Fruit fly (Drosophila melanogaster) whole organism, embryonic: ENCODE results near the gene Gr64d.
A peak's percentile ranks its signal among the peaks of the same experiment; 100 is the strongest.

Source experiments
- Ada2b ChIP-seq: fragments of 200-800 bp; sonication (Bioruptor generic); IDR thresholded peaks from 2 replicates; pipeline ENCODE4 v1.3.6; 2022; ENCODE audit warnings: missing biosample characterization, missing genetic modification characterization
- CG10209 ChIP-seq: fragments of 200-800 bp; sonication (Bioruptor generic); optimal IDR thresholded peaks from 3 replicates; lab custom pipeline; 2017; ENCODE audit warnings: missing biosample characterization, mild to moderate bottlenecking, missing genetic modification characterization, missing genetic modification reagents
- CG10979 ChIP-seq: fragments of 200-800 bp; sonication (Bioruptor generic); optimal IDR thresholded peaks from 2 replicates; lab custom pipeline; 2018; ENCODE audit warnings: missing biosample characterization, mild to moderate bottlenecking, missing genetic modification characterization, moderate library complexity
- CG12391 ChIP-seq: fragments of 200-800 bp; sonication (Bioruptor generic); optimal IDR thresholded peaks from 3 replicates; lab custom pipeline; 2018; ENCODE audit warnings: missing biosample characterization, mild to moderate bottlenecking, missing genetic modification characterization, moderate library complexity
- CG12659 ChIP-seq: fragments of 200-800 bp; sonication (Bioruptor generic); optimal IDR thresholded peaks from 3 replicates; lab custom pipeline; 2017; ENCODE audit warnings: mild to moderate bottlenecking, missing biosample characterization, missing genetic modification reagents, missing genetic modification characterization
- CG13123 ChIP-seq: fragments of 200-800 bp; sonication (Bioruptor generic); optimal IDR thresholded peaks from 2 replicates; lab custom pipeline; 2016; ENCODE audit warnings: missing biosample characterization, missing genetic modification characterization
- CG13424 ChIP-seq: fragments of 200-800 bp; sonication (Bioruptor generic); optimal IDR thresholded peaks from 2 replicates; lab custom pipeline; 2019; ENCODE audit warnings: missing biosample characterization, mild to moderate bottlenecking, missing genetic modification characterization, moderate library complexity
- CG13894 ChIP-seq: fragments of 200-800 bp; sonication (Bioruptor generic); optimal IDR thresholded peaks from 3 replicates; lab custom pipeline; 2018; ENCODE audit warnings: missing biosample characterization, mild to moderate bottlenecking, missing genetic modification characterization, moderate library complexity
- CG16779 ChIP-seq: fragments of 200-800 bp; sonication (Bioruptor generic); IDR thresholded peaks from 2 replicates; pipeline ENCODE4 v1.3.6; 2022; ENCODE audit warnings: missing biosample characterization, missing genetic modification characterization
- CG17361 ChIP-seq: fragments of 200-800 bp; sonication (Bioruptor generic); IDR thresholded peaks from 3 replicates; pipeline ENCODE4 v1.3.6; 2022; ENCODE audit warnings: missing biosample characterization, missing genetic modification characterization
- CG18476 ChIP-seq: fragments of 200-800 bp; sonication (Bioruptor generic); optimal IDR thresholded peaks from 2 replicates; lab custom pipeline; 2016; ENCODE audit warnings: missing biosample characterization, mild to moderate bottlenecking, missing genetic modification characterization
- CG18619 ChIP-seq: fragments of 200-800 bp; sonication (Bioruptor generic); optimal IDR thresholded peaks from 3 replicates; lab custom pipeline; 2017; ENCODE audit warnings: missing biosample characterization, mild to moderate bottlenecking, missing genetic modification characterization
- CG2120 ChIP-seq: fragments of 200-800 bp; sonication (Bioruptor generic); optimal IDR thresholded peaks from 3 replicates; lab custom pipeline; 2016; ENCODE audit warnings: missing biosample characterization, missing genetic modification characterization
- CG2678 ChIP-seq: fragments of 200-800 bp; sonication (Bioruptor generic); optimal IDR thresholded peaks from 3 replicates; lab custom pipeline; 2019; ENCODE audit warnings: missing biosample characterization, mild to moderate bottlenecking, missing genetic modification characterization, moderate library complexity
- CG31441 ChIP-seq: fragments of 200-800 bp; sonication (Bioruptor generic); IDR thresholded peaks from 2 replicates; pipeline ENCODE4 v1.3.6; 2022; ENCODE audit warnings: missing biosample characterization, missing genetic modification characterization
- CG7372 ChIP-seq: fragments of 200-800 bp; sonication (Bioruptor generic); IDR thresholded peaks from 2 replicates; pipeline ENCODE4 v1.3.6; 2022; ENCODE audit warnings: missing biosample characterization, missing genetic modification characterization
- CG7556 ChIP-seq: fragments of 200-800 bp; sonication (Bioruptor generic); optimal IDR thresholded peaks from 2 replicates; lab custom pipeline; 2017; ENCODE audit warnings: missing biosample characterization, mild to moderate bottlenecking, missing genetic modification characterization
- CG7786 ChIP-seq: fragments of 200-800 bp; sonication (Bioruptor generic); optimal IDR thresholded peaks from 2 replicates; lab custom pipeline; 2016; ENCODE audit warnings: missing biosample characterization, missing genetic modification characterization
- CG9727 ChIP-seq: fragments of 200-800 bp; sonication (Bioruptor generic); optimal IDR thresholded peaks from 3 replicates; lab custom pipeline; 2017; ENCODE audit warnings: missing biosample characterization, mild to moderate bottlenecking, missing genetic modification characterization
- CoRest ChIP-seq: fragments of 200-800 bp; sonication (Bioruptor generic); optimal IDR thresholded peaks from 3 replicates; lab custom pipeline; 2018; ENCODE audit warnings: missing biosample characterization, mild to moderate bottlenecking, missing genetic modification characterization, moderate library complexity
- Ets65A ChIP-seq: fragments of 200-800 bp; sonication (Bioruptor generic); peaks from one replicate; lab custom pipeline; 2016; ENCODE audit warnings: missing biosample characterization, missing genetic modification characterization
- Gug ChIP-seq: fragments of 200-800 bp; sonication (Bioruptor generic); IDR thresholded peaks from 4 replicates; pipeline ENCODE4 v1.3.6; 2022; ENCODE audit warnings: missing biosample characterization, missing genetic modification characterization
- HmgZ ChIP-seq: fragments of 200-800 bp; sonication (Bioruptor generic); optimal IDR thresholded peaks from 2 replicates; lab custom pipeline; 2018; ENCODE audit warnings: missing biosample characterization, mild to moderate bottlenecking, missing genetic modification characterization
- Hmr ChIP-seq: fragments of 200-800 bp; sonication (Bioruptor generic); optimal IDR thresholded peaks from 3 replicates; lab custom pipeline; 2017; ENCODE audit warnings: mild to moderate bottlenecking, missing biosample characterization, missing genetic modification reagents, missing genetic modification characterization
- Mad ChIP-seq: fragments of 200-800 bp; sonication (Bioruptor generic); optimal IDR thresholded peaks from 2 replicates; lab custom pipeline; 2016; ENCODE audit warnings: missing biosample characterization, missing genetic modification characterization
- Med ChIP-seq: fragments of 200-800 bp; sonication (Bioruptor generic); peaks from one replicate; lab custom pipeline; 2016; ENCODE audit warnings: missing biosample characterization, missing genetic modification characterization, mild to moderate bottlenecking, inconsistent platforms, moderate library complexity
- Meics ChIP-seq: fragments of 200-800 bp; sonication (Bioruptor generic); optimal IDR thresholded peaks from 2 replicates; lab custom pipeline; 2017; ENCODE audit warnings: missing biosample characterization, mild to moderate bottlenecking, missing genetic modification characterization
- Oli ChIP-seq: fragments of 200-800 bp; sonication (Bioruptor generic); optimal IDR thresholded peaks from 2 replicates; lab custom pipeline; 2018; ENCODE audit warnings: missing biosample characterization, mild to moderate bottlenecking, missing genetic modification characterization, moderate library complexity
- Ptx1 ChIP-seq: fragments of 200-800 bp; sonication (Bioruptor generic); IDR thresholded peaks from 2 replicates; pipeline ENCODE4 v1.3.6; 2022; ENCODE audit warnings: missing biosample characterization, missing genetic modification characterization
- Sox100B ChIP-seq: fragments of 200-800 bp; sonication (Bioruptor generic); optimal IDR thresholded peaks from 3 replicates; lab custom pipeline; 2018; ENCODE audit warnings: missing biosample characterization, mild to moderate bottlenecking, missing genetic modification characterization
- Sox102F ChIP-seq: fragments of 200-800 bp; sonication (Bioruptor generic); optimal IDR thresholded peaks from 2 replicates; lab custom pipeline; 2018; ENCODE audit warnings: missing biosample characterization, mild to moderate bottlenecking, missing genetic modification characterization, moderate library complexity
- Xbp1 ChIP-seq: fragments of 200-800 bp; sonication (Bioruptor generic); optimal IDR thresholded peaks from 3 replicates; lab custom pipeline; 2016; ENCODE audit warnings: missing biosample characterization, mild to moderate bottlenecking, missing genetic modification characterization
- Xrp1 ChIP-seq: fragments of 200-800 bp; sonication (Bioruptor generic); IDR thresholded peaks from 2 replicates; pipeline ENCODE4 v1.3.6; 2022; ENCODE audit warnings: missing biosample characterization, missing genetic modification characterization
- az2 ChIP-seq: fragments of 200-800 bp; sonication (Bioruptor generic); optimal IDR thresholded peaks from 3 replicates; lab custom pipeline; 2016; ENCODE audit warnings: missing biosample characterization, missing genetic modification characterization
- bsh ChIP-seq, 2 experiments: fragments of 200-800 bp; sonication (Bioruptor generic); optimal IDR thresholded peaks; 2 replicates each; lab custom pipeline; 2017 to 2018; ENCODE audit warnings: mild to moderate bottlenecking in 2 of 2, missing biosample characterization in 2 of 2, missing genetic modification characterization in 2 of 2, moderate library complexity in 1 of 2
- cato ChIP-seq: fragments of 200-800 bp; sonication (Bioruptor generic); optimal IDR thresholded peaks from 2 replicates; lab custom pipeline; 2016; ENCODE audit warnings: missing biosample characterization, missing genetic modification characterization, borderline replicate concordance
- chinmo ChIP-seq: fragments of 200-800 bp; sonication (Bioruptor generic); IDR thresholded peaks from 4 replicates; pipeline ENCODE4 v1.3.6; 2022; ENCODE audit warnings: missing biosample characterization, missing genetic modification characterization; ENCODE audit not compliant: partially characterized antibody
- dmrt99B ChIP-seq: fragments of 200-800 bp; sonication (Bioruptor generic); optimal IDR thresholded peaks from 2 replicates; lab custom pipeline; 2018; ENCODE audit warnings: missing biosample characterization, mild to moderate bottlenecking, missing genetic modification characterization, moderate library complexity
- dpn ChIP-seq, 2 experiments: fragments of 200-800 bp; sonication (Bioruptor generic); optimal IDR thresholded peaks; 3 replicates each; lab custom pipeline; 2016; ENCODE audit warnings: missing biosample characterization in 2 of 2, missing genetic modification characterization in 2 of 2
- ewg ChIP-seq: fragments of 200-800 bp; sonication (Bioruptor generic); optimal IDR thresholded peaks from 3 replicates; lab custom pipeline; 2017; ENCODE audit warnings: mild to moderate bottlenecking, missing biosample characterization, missing genetic modification reagents, missing genetic modification characterization
- grau ChIP-seq: fragments of 200-800 bp; optimal IDR thresholded peaks from 3 replicates; lab custom pipeline; 2019; ENCODE audit warnings: missing biosample characterization, mild to moderate bottlenecking, missing genetic modification characterization, moderate library complexity
- kay ChIP-seq: fragments of 200-800 bp; sonication (Bioruptor generic); optimal IDR thresholded peaks from 2 replicates; lab custom pipeline; 2016; ENCODE audit warnings: missing biosample characterization, missing genetic modification characterization
- lab ChIP-seq: fragments of 200-800 bp; sonication (Bioruptor generic); optimal IDR thresholded peaks from 3 replicates; lab custom pipeline; 2017; ENCODE audit warnings: missing biosample characterization, missing genetic modification characterization, mild to moderate bottlenecking, moderate library complexity, missing genetic modification reagents
- maf-S ChIP-seq: fragments of 200-800 bp; sonication (Bioruptor generic); optimal IDR thresholded peaks from 2 replicates; lab custom pipeline; 2016; ENCODE audit warnings: missing biosample characterization, missing genetic modification characterization
- prd ChIP-seq, 3 experiments: fragments of >200 bp in 2 of 3; fragments of 200-800 bp in 1 of 3; sonication (Bioruptor generic) in 1 of 3; optimal IDR thresholded peaks in 2 of 3; IDR thresholded peaks in 1 of 3; 2 replicates in 2 of 3; 3 replicates in 1 of 3; pipeline versions ENCODE4 v1.3.6 to Lab custom; 2017 to 2022; ENCODE audit warnings: missing biosample characterization in 1 of 3, missing genetic modification characterization in 1 of 3
- row ChIP-seq: fragments of 200-800 bp; sonication (Bioruptor generic); IDR thresholded peaks from 3 replicates; pipeline ENCODE4 v1.3.6; 2022; ENCODE audit warnings: missing biosample characterization, missing genetic modification characterization
- scrt ChIP-seq: fragments of 200-800 bp; sonication (Bioruptor generic); optimal IDR thresholded peaks from 2 replicates; lab custom pipeline; 2018; ENCODE audit warnings: missing biosample characterization, mild to moderate bottlenecking, missing genetic modification characterization, moderate library complexity
- sens ChIP-seq: fragments of 200-800 bp; sonication (Bioruptor generic); peaks from one replicate; lab custom pipeline; 2016; ENCODE audit warnings: missing biosample characterization, missing genetic modification characterization
- tx ChIP-seq: fragments of 200-800 bp; sonication (Bioruptor generic); optimal IDR thresholded peaks from 2 replicates; lab custom pipeline; 2016; ENCODE audit warnings: missing biosample characterization, missing genetic modification characterization

Gr64d gene

DNA sequence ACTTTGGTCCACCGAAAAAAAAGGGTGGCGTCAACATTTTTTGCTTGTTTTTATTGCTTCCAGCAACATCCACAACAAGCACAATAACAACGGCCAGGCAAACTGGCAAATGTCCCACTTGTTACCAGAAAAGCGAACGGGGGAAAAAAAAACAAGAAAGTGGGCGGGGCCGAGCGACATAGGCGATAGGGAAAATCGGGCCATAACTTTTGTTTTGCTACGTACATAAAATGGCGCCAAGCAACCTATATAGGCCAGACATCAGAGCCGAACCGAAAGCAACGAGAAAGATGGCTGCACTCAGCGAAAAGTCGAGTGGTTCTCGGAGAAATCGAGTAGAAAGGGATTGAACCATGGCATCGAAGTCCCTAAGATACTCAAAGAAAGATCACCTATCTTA lies 24.6 kb upstream of the Gr64d start:
- no peak for TF ChIP-seq CG12391 (tag; lab: Kevin White, UChicago)
- TF ChIP-seq bsh (GFP tag; optimal IDR thresholded peaks at IDR 0.05; lab: Kevin White, UChicago): peak in 1 of 2 experiments; percentile 5
- TF ChIP-seq row (GFP tag; lab: Robert Waterston, UW): peak; percentile 35; the same call in 1 of the 3 replicates
- no peak for TF ChIP-seq ewg (GFP tag; lab: Kevin White, UChicago)
- peak; percentile 5 for TF ChIP-seq Xbp1
- TF ChIP-seq dmrt99B (tag; lab: Kevin White, UChicago): peak; percentile 41
- TF ChIP-seq CG7556 (GFP tag; lab: Kevin White, UChicago): peak; percentile 39
- TF ChIP-seq lab: peak; percentile 1
- no peak for TF ChIP-seq sens (GFP tag; lab: Kevin White, UChicago)
- 0 out of 4 replicates have a peak, but pooled peaks have one; percentile 12 for TF ChIP-seq Gug
- peak; percentile 13; the same call in 1 of the 2 replicates for TF ChIP-seq Ada2b (GFP tag; lab: Robert Waterston, UW)
- TF ChIP-seq CoRest (tag; lab: Kevin White, UChicago): peak; percentile 7
- TF ChIP-seq Ptx1 (GFP tag; lab: Robert Waterston, UW): 0 out of 2 replicates have a peak, but pooled peaks have one; percentile 6
- peak; percentile 26 for TF ChIP-seq CG18619 (GFP tag; lab: Kevin White, UChicago)
- peak; percentile 77 for TF ChIP-seq scrt (GFP tag; lab: Kevin White, UChicago)
- TF ChIP-seq CG13894 (tag; lab: Kevin White, UChicago): peak; percentile 62
- TF ChIP-seq Xrp1 (GFP tag; lab: Robert Waterston, UW): 0 out of 2 replicates have a peak, but pooled peaks have one; percentile 26
- TF ChIP-seq CG12659 (GFP tag; lab: Kevin White, UChicago): peak; percentile 5
- peak; percentile 7 for TF ChIP-seq Sox102F (GFP tag; lab: Kevin White, UChicago)
- TF ChIP-seq az2 (GFP tag; lab: Kevin White, UChicago): peak; percentile 4
- TF ChIP-seq dpn (GFP tag; optimal IDR thresholded peaks at IDR 0.05; lab: Kevin White, UChicago): no peak
- TF ChIP-seq CG7372 (GFP tag; lab: Robert Waterston, UW): no peak
- peak; percentile 40 for TF ChIP-seq Hmr
- peak; percentile 34 for TF ChIP-seq CG2120 (GFP tag; lab: Kevin White, UChicago)
- no peak for TF ChIP-seq Mad (GFP tag; lab: Kevin White, UChicago)
- no peak for TF ChIP-seq cato (GFP tag; lab: Kevin White, UChicago)
- no peak for TF ChIP-seq maf-S
- TF ChIP-seq Ets65A (GFP tag; lab: Kevin White, UChicago): peak; percentile 71
- peak; percentile 22 for TF ChIP-seq CG2678 (tag; lab: Kevin White, UChicago)
- TF ChIP-seq CG16779 (GFP tag; lab: Robert Waterston, UW): no peak
- TF ChIP-seq CG17361: 0 out of 3 replicates have a peak, but pooled peaks have one; percentile 37
- peak; percentile 21 for TF ChIP-seq CG10209
- 0 out of 2 replicates have a peak, but pooled peaks have one; percentile 19 for TF ChIP-seq CG31441
- TF ChIP-seq CG13424 (tag; lab: Kevin White, UChicago): peak; percentile 37
- no peak for TF ChIP-seq prd (optimal IDR thresholded peaks at IDR 0.05; lab: Kevin White, UChicago)
- peak; percentile 42; the same call in 1 of the 3 replicates for TF ChIP-seq prd (GFP tag; IDR thresholded peaks at IDR 0.05; lab: Robert Waterston, UW)
- TF ChIP-seq grau (tag; lab: Kevin White, UChicago): peak; percentile 38
- TF ChIP-seq HmgZ (tag; lab: Kevin White, UChicago): no peak
- TF ChIP-seq CG9727: peak; percentile 3

DNA sequence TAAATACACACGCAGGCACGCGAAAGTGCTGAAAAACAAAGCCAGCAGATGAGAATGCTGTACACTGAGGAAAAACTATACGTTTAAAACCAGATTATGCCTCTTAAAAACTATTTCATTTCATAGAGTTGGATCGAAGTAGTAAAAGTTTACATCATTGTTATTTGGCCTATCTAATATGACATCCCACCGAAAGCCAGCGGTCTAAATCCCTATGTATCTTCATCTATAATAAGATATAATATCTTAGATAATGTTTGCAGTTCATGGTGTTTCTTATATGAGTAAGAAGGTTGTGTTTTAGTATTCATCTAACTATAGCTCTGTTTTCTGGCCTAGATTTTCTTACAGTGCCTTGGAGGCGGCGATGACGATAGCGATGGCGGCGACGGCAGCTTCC lies 21.7 kb upstream of the Gr64d start:
- TF ChIP-seq chinmo (GFP tag; lab: Robert Waterston, UW) (no peak), Hmr (peak; percentile 47), CG13123 (GFP tag; lab: Kevin White, UChicago) (no peak), CG10979 (tag; lab: Kevin White, UChicago) (peak; percentile 7), Sox100B (GFP tag; lab: Kevin White, UChicago) (peak; percentile 29), CG2120 (GFP tag; lab: Kevin White, UChicago) (peak; percentile 21), kay (no peak), Meics (GFP tag; lab: Kevin White, UChicago) (peak; percentile 56), Xrp1 (GFP tag; lab: Robert Waterston, UW) (peak; percentile 11; the same call in 1 of the 2 replicates), Oli (tag; lab: Kevin White, UChicago) (peak; percentile 24), CG2678 (tag; lab: Kevin White, UChicago) (peak; percentile 65), CG7786 (GFP tag; lab: Kevin White, UChicago) (no peak), Med (peak; percentile 12), CG9727 (peak; percentile 30), CG18476 (GFP tag; lab: Kevin White, UChicago) (peak; percentile 6), tx (GFP tag; lab: Kevin White, UChicago) (no peak), Sox102F (GFP tag; lab: Kevin White, UChicago) (peak; percentile 11)
